Worm (Caenorhabditis elegans) whole organism, L2 larva: Measurements from ENCODE around the gene sra-38.
A peak's percentile ranks its signal among the peaks of the same experiment; 100 is the strongest.

ENCODE experiments used
- C34F6.9 ChIP-seq: fragments of 150-350 bp; optimal IDR thresholded peaks from 2 replicates; lab custom pipeline; 2014; ENCODE audit warnings: missing biosample characterization, missing genetic modification characterization
- F13H6.1 ChIP-seq: sonication (generic microtip); optimal IDR thresholded peaks from 2 replicates; lab custom pipeline; 2016; ENCODE audit warnings: missing genetic modification characterization, missing compliant biosample characterization
- R02D3.7 ChIP-seq: fragments of 150-350 bp; optimal IDR thresholded peaks from 2 replicates; lab custom pipeline; 2014; ENCODE audit warnings: missing biosample characterization, missing genetic modification characterization
- ZK546.5 ChIP-seq: sonication (generic microtip); optimal IDR thresholded peaks from 2 replicates; lab custom pipeline; 2017; ENCODE audit warnings: missing biosample characterization, missing genetic modification characterization
- alr-1 ChIP-seq: fragments of 150-350 bp; optimal IDR thresholded peaks from 2 replicates; lab custom pipeline; 2014; ENCODE audit warnings: missing biosample characterization, missing genetic modification characterization
- ama-1 ChIP-seq: fragments of 150-350 bp; optimal IDR thresholded peaks from 2 replicates; lab custom pipeline; 2018; ENCODE audit warnings: inconsistent platforms
- blmp-1 ChIP-seq: sonication (generic microtip); optimal IDR thresholded peaks from 2 replicates; lab custom pipeline; 2017; ENCODE audit warnings: missing genetic modification characterization, mild to moderate bottlenecking, missing compliant biosample characterization, antibody characterized with exemption, moderate library complexity; ENCODE audit not compliant: insufficient read depth
- ceh-16 ChIP-seq: fragments of 150-350 bp; optimal IDR thresholded peaks from 2 replicates; lab custom pipeline; 2014; ENCODE audit warnings: missing biosample characterization, missing genetic modification characterization
- ceh-82 ChIP-seq: fragments of 150-350 bp; optimal IDR thresholded peaks from 2 replicates; lab custom pipeline; 2014; ENCODE audit warnings: missing biosample characterization, missing genetic modification characterization
- crh-2 ChIP-seq: sonication (generic microtip); optimal IDR thresholded peaks from 2 replicates; lab custom pipeline; 2017; ENCODE audit warnings: missing biosample characterization, missing genetic modification characterization
- egl-27 ChIP-seq: sonication (generic microtip); optimal IDR thresholded peaks from 3 replicates; lab custom pipeline; 2017; ENCODE audit warnings: missing biosample characterization, missing genetic modification reagents, missing genetic modification characterization
- fos-1 ChIP-seq: fragments of 150-350 bp; optimal IDR thresholded peaks from 2 replicates; lab custom pipeline; 2014; ENCODE audit warnings: missing biosample characterization, missing genetic modification characterization
- gmeb-1 ChIP-seq: fragments of 150-350 bp; optimal IDR thresholded peaks from 2 replicates; lab custom pipeline; 2014; ENCODE audit warnings: missing biosample characterization, missing genetic modification characterization
- lin-11 ChIP-seq: fragments of 150-350 bp; sonication (generic microtip); optimal IDR thresholded peaks from 2 replicates; lab custom pipeline; 2014; ENCODE audit warnings: missing biosample characterization, missing genetic modification characterization, inconsistent platforms, mixed read lengths
- lin-13 ChIP-seq: fragments of 150-350 bp; optimal IDR thresholded peaks from 2 replicates; lab custom pipeline; 2014; ENCODE audit warnings: missing biosample characterization, missing genetic modification reagents, missing genetic modification characterization
- lin-39 ChIP-seq: fragments of 150-350 bp; optimal IDR thresholded peaks from 2 replicates; lab custom pipeline; 2014; ENCODE audit warnings: missing biosample characterization, missing genetic modification reagents, missing genetic modification characterization
- lsy-2 ChIP-seq, 2 experiments: fragments of 150-350 bp in 1 of 2; sonication (generic microtip) in 1 of 2; optimal IDR thresholded peaks; 2 replicates each; lab custom pipeline; 2014 to 2017; ENCODE audit warnings: missing biosample characterization in 2 of 2, missing genetic modification characterization in 2 of 2
- mab-5 ChIP-seq: fragments of 150-350 bp; optimal IDR thresholded peaks from 2 replicates; lab custom pipeline; 2014; ENCODE audit warnings: missing biosample characterization, missing genetic modification characterization
- mdl-1 ChIP-seq, 2 experiments: fragments of 150-350 bp in 1 of 2; sonication (generic microtip) in 1 of 2; optimal IDR thresholded peaks; 2 replicates each; lab custom pipeline; 2017; ENCODE audit warnings: missing biosample characterization in 2 of 2, missing genetic modification characterization in 2 of 2
- nhr-10 ChIP-seq: sonication (generic microtip); optimal IDR thresholded peaks from 2 replicates; lab custom pipeline; 2017; ENCODE audit warnings: missing biosample characterization, missing genetic modification characterization
- nhr-11 ChIP-seq: fragments of 150-350 bp; optimal IDR thresholded peaks from 2 replicates; lab custom pipeline; 2014; ENCODE audit warnings: missing biosample characterization, missing genetic modification characterization
- nhr-129 ChIP-seq: fragments of 150-350 bp; optimal IDR thresholded peaks from 2 replicates; lab custom pipeline; 2014; ENCODE audit warnings: missing biosample characterization, missing genetic modification characterization
- nhr-21 ChIP-seq: fragments of 150-350 bp; optimal IDR thresholded peaks from 2 replicates; lab custom pipeline; 2014; ENCODE audit warnings: missing biosample characterization, missing genetic modification characterization
- nhr-23 ChIP-seq: fragments of 150-350 bp; optimal IDR thresholded peaks from 2 replicates; lab custom pipeline; 2014; ENCODE audit warnings: missing biosample characterization, missing genetic modification reagents, missing genetic modification characterization
- nhr-237 ChIP-seq: fragments of 150-350 bp; optimal IDR thresholded peaks from 2 replicates; lab custom pipeline; 2014; ENCODE audit warnings: missing biosample characterization, missing genetic modification characterization
- nhr-25 ChIP-seq: fragments of 150-350 bp; sonication (generic microtip); optimal IDR thresholded peaks from 3 replicates; lab custom pipeline; 2014; ENCODE audit warnings: missing biosample characterization, missing genetic modification characterization
- nhr-6 ChIP-seq: fragments of 150-350 bp; optimal IDR thresholded peaks from 2 replicates; lab custom pipeline; 2014; ENCODE audit warnings: missing biosample characterization, missing genetic modification characterization
- nhr-77 ChIP-seq: fragments of 150-350 bp; optimal IDR thresholded peaks from 2 replicates; lab custom pipeline; 2014; ENCODE audit warnings: missing biosample characterization, missing genetic modification characterization
- peb-1 ChIP-seq: fragments of 150-350 bp; optimal IDR thresholded peaks from 2 replicates; lab custom pipeline; 2014; ENCODE audit warnings: missing biosample characterization, missing genetic modification characterization
- sem-4 ChIP-seq: fragments of 150-350 bp; optimal IDR thresholded peaks from 2 replicates; lab custom pipeline; 2014; ENCODE audit warnings: missing biosample characterization, missing genetic modification reagents, missing genetic modification characterization
- sma-3 ChIP-seq: sonication (generic microtip); optimal IDR thresholded peaks from 2 replicates; lab custom pipeline; 2016; ENCODE audit warnings: missing genetic modification reagents, missing genetic modification characterization, missing compliant biosample characterization
- sma-9 ChIP-seq, 2 experiments: fragments of 150-350 bp in 1 of 2; sonication (generic microtip) in 1 of 2; optimal IDR thresholded peaks; 2 replicates each; lab custom pipeline; 2014 to 2016; ENCODE audit warnings: missing genetic modification characterization in 2 of 2, mild to moderate bottlenecking in 1 of 2, missing biosample characterization in 1 of 2, missing compliant biosample characterization in 1 of 2, missing genetic modification reagents in 1 of 2, moderate library complexity in 1 of 2
- snpc-4 ChIP-seq: fragments of 150-350 bp; optimal IDR thresholded peaks from 2 replicates; lab custom pipeline; 2014; ENCODE audit warnings: missing biosample characterization, missing genetic modification characterization
- unc-39 ChIP-seq: fragments of 150-350 bp; optimal IDR thresholded peaks from 2 replicates; lab custom pipeline; 2014; ENCODE audit warnings: missing biosample characterization, missing genetic modification characterization
- unc-55 ChIP-seq: fragments of 150-350 bp; sonication (generic microtip); optimal IDR thresholded peaks from 3 replicates; lab custom pipeline; 2014; ENCODE audit warnings: missing biosample characterization, missing genetic modification reagents, missing genetic modification characterization
- unc-62 ChIP-seq: fragments of 150-350 bp; optimal IDR thresholded peaks from 2 replicates; lab custom pipeline; 2014; ENCODE audit warnings: missing biosample characterization, missing genetic modification reagents, missing genetic modification characterization
- zag-1 ChIP-seq: fragments of 150-350 bp; optimal IDR thresholded peaks from 2 replicates; lab custom pipeline; 2014; ENCODE audit warnings: missing biosample characterization, missing genetic modification characterization
- ztf-1 ChIP-seq: fragments of 200-800 bp; sonication (Bioruptor generic); conservative IDR thresholded peaks from 2 replicates; pipeline ENCODE4 v1.3.6; 2022; ENCODE audit warnings: missing genetic modification characterization, missing compliant biosample characterization
- ztf-11 ChIP-seq: sonication (generic microtip); optimal IDR thresholded peaks from 2 replicates; lab custom pipeline; 2017; ENCODE audit warnings: missing biosample characterization, missing genetic modification characterization
- ztf-4 ChIP-seq: fragments of 150-350 bp; optimal IDR thresholded peaks from 2 replicates; lab custom pipeline; 2014; ENCODE audit warnings: missing biosample characterization, missing genetic modification characterization

The sra-38 gene

ce11 chrX:13920374-13920986, 20.5 kb upstream of the sra-38 start (continued):
- TF ChIP-seq nhr-129 (tag; lab: Kevin White, UChicago), result peak; percentile 53
- no peak for TF ChIP-seq nhr-23 (tag; lab: Kevin White, UChicago)
- TF ChIP-seq mab-5 (tag; lab: Kevin White, UChicago), result no peak
- TF ChIP-seq zag-1 (tag; lab: Kevin White, UChicago), result no peak
- TF ChIP-seq lin-39 (tag; lab: Kevin White, UChicago), result no peak
- TF ChIP-seq ceh-16 (tag; lab: Kevin White, UChicago), result peak; percentile 52
- no peak for TF ChIP-seq ama-1 (lab: Kevin White, UChicago)
- TF ChIP-seq ztf-11 (tag; lab: Kevin White, UChicago), result no peak
- TF ChIP-seq ceh-82 (tag; lab: Kevin White, UChicago), result no peak
- TF ChIP-seq lin-11, result no peak
- TF ChIP-seq nhr-10 (tag; lab: Kevin White, UChicago), result no peak
- TF ChIP-seq F13H6.1 (tag; lab: Kevin White, UChicago), result peak; percentile 60
- no peak for TF ChIP-seq nhr-11 (tag; lab: Kevin White, UChicago)
- peak; percentile 18 for TF ChIP-seq unc-55 (GFP tag; lab: Kevin White, UChicago)
- TF ChIP-seq nhr-237 (tag; lab: Kevin White, UChicago), result no peak
- TF ChIP-seq, all 48 proteins: peak for 19

DNA sequence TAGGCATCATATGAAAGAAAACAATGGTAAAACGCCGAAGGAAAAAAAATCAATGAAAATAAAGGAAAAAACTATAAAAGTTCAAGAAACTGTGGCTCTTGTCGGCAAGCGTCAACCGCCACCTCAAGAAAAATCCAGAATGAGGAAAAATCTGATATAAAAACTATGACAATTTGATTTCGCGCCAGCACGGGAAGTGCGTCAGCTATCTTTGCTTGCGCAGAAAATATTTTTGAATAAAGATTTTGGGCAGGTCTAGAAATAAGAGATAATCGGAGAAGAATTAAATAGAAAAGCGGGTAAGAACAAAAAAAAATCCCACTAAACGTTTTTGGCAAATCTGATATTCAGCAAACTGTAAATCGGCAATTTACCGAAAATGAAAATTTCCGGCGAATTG, 18.2 kb upstream of the sra-38 start:
- TF ChIP-seq unc-39 (tag; lab: Kevin White, UChicago) (no peak), nhr-6 (tag; lab: Kevin White, UChicago) (no peak), ceh-16 (tag; lab: Kevin White, UChicago) (no peak), peb-1 (tag; lab: Kevin White, UChicago) (no peak), unc-55 (GFP tag; lab: Kevin White, UChicago) (peak; percentile 46), gmeb-1 (tag; lab: Kevin White, UChicago) (peak; percentile 6), lsy-2 (tag; optimal IDR thresholded peaks at IDR 0.05; lab: Kevin White, UChicago) (peak in 1 of 2 experiments; percentile 46), fos-1 (tag; lab: Kevin White, UChicago) (no peak), crh-2 (tag; lab: Kevin White, UChicago) (peak; percentile 16)

DNA sequence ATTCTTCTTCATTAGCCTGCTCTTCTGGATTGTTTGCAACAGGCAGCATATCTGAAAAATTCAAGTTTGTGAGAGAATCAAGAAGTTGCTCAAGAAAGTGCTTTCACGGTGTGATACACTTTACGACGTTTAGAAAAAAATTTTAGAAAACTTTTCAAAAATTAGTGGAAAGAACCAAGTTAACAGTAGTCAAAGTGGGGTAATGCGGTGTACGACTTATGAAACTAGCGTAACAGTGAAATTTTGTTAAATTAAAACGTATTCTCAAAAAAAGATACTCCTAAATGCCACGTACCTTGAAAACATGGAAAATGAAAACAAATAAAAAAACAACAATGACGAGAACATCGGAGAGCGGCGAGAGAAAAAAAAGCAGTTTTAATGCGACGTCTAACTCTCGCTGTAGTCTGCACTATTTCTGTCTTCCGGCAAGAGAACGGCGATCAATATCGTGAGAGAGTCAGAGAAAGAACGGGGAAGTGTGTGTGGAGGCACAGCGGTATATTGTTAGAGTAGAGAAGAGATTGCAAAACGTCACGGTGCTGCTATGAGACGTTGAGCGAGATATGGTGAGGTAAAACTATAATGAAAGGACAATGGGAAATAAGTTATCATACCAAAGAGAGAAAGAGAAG, 17.3 kb upstream of the sra-38 start, which contains the start of gene ekl-5:
TSS of gene ekl-5 (minus strand) at position 51 of the 635 bp plus-strand sequence.
- no peak for TF ChIP-seq R02D3.7 (tag; lab: Kevin White, UChicago)
- no peak for TF ChIP-seq unc-39 (tag; lab: Kevin White, UChicago)
- TF ChIP-seq unc-55 (GFP tag; lab: Kevin White, UChicago), result peak; percentile 70
- TF ChIP-seq lin-39 (tag; lab: Kevin White, UChicago), result no peak
- TF ChIP-seq nhr-21 (tag; lab: Kevin White, UChicago), result peak; percentile 2
- no peak for TF ChIP-seq mdl-1 (tag; optimal IDR thresholded peaks at IDR 0.05; lab: Kevin White, UChicago)
- TF ChIP-seq crh-2 (tag; lab: Kevin White, UChicago), result peak; percentile 80
- no peak for TF ChIP-seq sem-4 (tag; lab: Kevin White, UChicago)
- peak; percentile 70 for TF ChIP-seq F13H6.1 (tag; lab: Kevin White, UChicago)
- TF ChIP-seq unc-62 (GFP tag; lab: Kevin White, UChicago), result no peak
- TF ChIP-seq lin-13 (GFP tag; lab: Kevin White, UChicago), result no peak
- no peak for TF ChIP-seq nhr-77 (tag; lab: Kevin White, UChicago)
- TF ChIP-seq nhr-25 (tag; lab: Kevin White, UChicago), result peak; percentile 50
- no peak for TF ChIP-seq ztf-4 (tag; lab: Kevin White, UChicago)
- no peak for TF ChIP-seq peb-1 (tag; lab: Kevin White, UChicago)
- peak; percentile 61 for TF ChIP-seq egl-27 (tag; lab: Kevin White, UChicago)
- peak; percentile 87 for TF ChIP-seq fos-1 (tag; lab: Kevin White, UChicago)
- TF ChIP-seq lsy-2 (tag; optimal IDR thresholded peaks at IDR 0.05; lab: Kevin White, UChicago), result peak in 1 of 2 experiments; percentile 65
- TF ChIP-seq snpc-4, result no peak
- peak; percentile 78 for TF ChIP-seq sma-9 (GFP tag; optimal IDR thresholded peaks at IDR 0.05; lab: Kevin White, UChicago)
- TF ChIP-seq sma-9 (tag; optimal IDR thresholded peaks at IDR 0.05; lab: Kevin White, UChicago), result no peak
- TF ChIP-seq sma-3 (GFP tag; lab: Kevin White, UChicago), result peak; percentile 58
- peak; percentile 76 for TF ChIP-seq C34F6.9 (tag; lab: Kevin White, UChicago)
- no peak for TF ChIP-seq alr-1 (tag; lab: Kevin White, UChicago)
- TF ChIP-seq ceh-82 (tag; lab: Kevin White, UChicago), result no peak
- TF ChIP-seq ZK546.5 (tag; lab: Kevin White, UChicago), result no peak
- TF ChIP-seq ceh-16 (tag; lab: Kevin White, UChicago), result peak; percentile 1
- peak; percentile 55 for TF ChIP-seq nhr-6 (tag; lab: Kevin White, UChicago)
- peak; percentile 52 for TF ChIP-seq nhr-129 (tag; lab: Kevin White, UChicago)
- TF ChIP-seq ztf-1 (GFP tag; lab: Robert Waterston, UW), result no peak
- no peak for TF ChIP-seq blmp-1
- no peak for TF ChIP-seq nhr-10 (tag; lab: Kevin White, UChicago)
- TF ChIP-seq mab-5 (tag; lab: Kevin White, UChicago), result no peak
- no peak for TF ChIP-seq nhr-11 (tag; lab: Kevin White, UChicago)
